Worm (Caenorhabditis elegans): ENCODE measurements around the gene C52E4.12.

ce11 chrV:12006495-12006894, 10.5 kb downstream of the C52E4.12 start, which contains the start of gene F57F5.3:
- TF ChIP-seq odd-2 (tag; optimal IDR thresholded peaks at IDR 0.05) (no peak), pros-1 (tag; optimal IDR thresholded peaks at IDR 0.05) (no peak), dmd-4 (tag; optimal IDR thresholded peaks at IDR 0.05; ENCODE audit: borderline replicate concordance) (no peak)

All from whole organism, late embryonic.